Fruit fly (Drosophila melanogaster) whole organism, embryonic: ENCODE results near the gene Prosalpha6T.

Source experiments
- Ada2b ChIP-seq: fragments of 200-800 bp; sonication (Bioruptor generic); IDR thresholded peaks from 2 replicates; pipeline ENCODE4 v1.3.6; 2022; ENCODE audit warnings: missing biosample characterization, missing genetic modification characterization
- Asciz ChIP-seq: fragments of 200-800 bp; sonication (Bioruptor generic); optimal IDR thresholded peaks from 2 replicates; lab custom pipeline; 2017; ENCODE audit warnings: missing biosample characterization, mild to moderate bottlenecking, missing genetic modification characterization, missing genetic modification reagents
- B-H1 ChIP-seq: fragments of 200-800 bp; sonication (Bioruptor generic); IDR thresholded peaks from 3 replicates; pipeline ENCODE4 v1.3.6; 2022; ENCODE audit warnings: missing biosample characterization, missing genetic modification characterization
- Bdp1 ChIP-seq: fragments of 200-800 bp; sonication (Bioruptor generic); optimal IDR thresholded peaks from 3 replicates; lab custom pipeline; 2016; ENCODE audit warnings: missing biosample characterization, missing genetic modification characterization
- CG11456 ChIP-seq: fragments of 200-800 bp; sonication (Bioruptor generic); IDR thresholded peaks from 3 replicates; pipeline ENCODE4 v1.3.6; 2022; ENCODE audit warnings: missing biosample characterization, missing genetic modification characterization
- CG12942 ChIP-seq: fragments of 200-800 bp; sonication (Bioruptor generic); optimal IDR thresholded peaks from 3 replicates; lab custom pipeline; 2016; ENCODE audit warnings: missing biosample characterization, missing genetic modification characterization
- CG13424 ChIP-seq: fragments of 200-800 bp; sonication (Bioruptor generic); optimal IDR thresholded peaks from 2 replicates; lab custom pipeline; 2019; ENCODE audit warnings: missing biosample characterization, mild to moderate bottlenecking, missing genetic modification characterization, moderate library complexity
- CG17361 ChIP-seq: fragments of 200-800 bp; sonication (Bioruptor generic); IDR thresholded peaks from 3 replicates; pipeline ENCODE4 v1.3.6; 2022; ENCODE audit warnings: missing biosample characterization, missing genetic modification characterization
- CG17568 ChIP-seq: fragments of 200-800 bp; sonication (Bioruptor generic); optimal IDR thresholded peaks from 2 replicates; lab custom pipeline; 2018; ENCODE audit warnings: missing biosample characterization, mild to moderate bottlenecking, missing genetic modification characterization, moderate library complexity
- CG2120 ChIP-seq: fragments of 200-800 bp; sonication (Bioruptor generic); optimal IDR thresholded peaks from 3 replicates; lab custom pipeline; 2016; ENCODE audit warnings: missing biosample characterization, missing genetic modification characterization
- CG31224 ChIP-seq: fragments of 200-800 bp; sonication (Bioruptor generic); IDR thresholded peaks from 2 replicates; pipeline ENCODE4 v1.3.6; 2022; ENCODE audit warnings: missing biosample characterization, missing genetic modification characterization
- CG43689 ChIP-seq: fragments of 200-800 bp; sonication (Bioruptor generic); IDR thresholded peaks from 2 replicates; pipeline ENCODE4 v1.3.6; 2022; ENCODE audit warnings: missing biosample characterization, missing genetic modification characterization
- CG7786 ChIP-seq: fragments of 200-800 bp; sonication (Bioruptor generic); optimal IDR thresholded peaks from 2 replicates; lab custom pipeline; 2016; ENCODE audit warnings: missing biosample characterization, missing genetic modification characterization
- CG9817 ChIP-seq: fragments of 200-800 bp; sonication (Bioruptor generic); optimal IDR thresholded peaks from 2 replicates; lab custom pipeline; 2018; ENCODE audit warnings: missing biosample characterization, mild to moderate bottlenecking, missing genetic modification characterization, moderate library complexity
- Dbx ChIP-seq: fragments of 200-800 bp; sonication (Bioruptor generic); IDR thresholded peaks from 3 replicates; pipeline ENCODE4 v1.3.6; 2022; ENCODE audit warnings: missing biosample characterization, missing genetic modification characterization
- Dp ChIP-seq: fragments of 200-800 bp; sonication (Bioruptor generic); optimal IDR thresholded peaks from 2 replicates; lab custom pipeline; 2018; ENCODE audit warnings: missing biosample characterization, mild to moderate bottlenecking, missing genetic modification characterization, moderate library complexity
- ERR ChIP-seq: fragments of 200-800 bp; sonication (Bioruptor generic); optimal IDR thresholded peaks from 2 replicates; lab custom pipeline; 2016; ENCODE audit warnings: missing biosample characterization, missing genetic modification characterization
- Ets65A ChIP-seq: fragments of 200-800 bp; sonication (Bioruptor generic); peaks from one replicate; lab custom pipeline; 2016; ENCODE audit warnings: missing biosample characterization, missing genetic modification characterization
- Hey ChIP-seq: fragments of 200-800 bp; sonication (Bioruptor generic); optimal IDR thresholded peaks from 3 replicates; lab custom pipeline; 2018; ENCODE audit warnings: missing biosample characterization, mild to moderate bottlenecking, missing genetic modification characterization
- Hmr ChIP-seq: fragments of 200-800 bp; sonication (Bioruptor generic); optimal IDR thresholded peaks from 3 replicates; lab custom pipeline; 2017; ENCODE audit warnings: mild to moderate bottlenecking, missing biosample characterization, missing genetic modification reagents, missing genetic modification characterization
- Med ChIP-seq: fragments of 200-800 bp; sonication (Bioruptor generic); peaks from one replicate; lab custom pipeline; 2016; ENCODE audit warnings: missing biosample characterization, missing genetic modification characterization, mild to moderate bottlenecking, inconsistent platforms, moderate library complexity
- Myb ChIP-seq: fragments of 200-800 bp; sonication (Bioruptor generic); optimal IDR thresholded peaks from 2 replicates; lab custom pipeline; 2016; ENCODE audit warnings: missing biosample characterization, missing genetic modification characterization
- Neu2 ChIP-seq: fragments of 200-800 bp; sonication (Bioruptor generic); optimal IDR thresholded peaks from 3 replicates; lab custom pipeline; 2016; ENCODE audit warnings: missing biosample characterization, missing genetic modification characterization, borderline replicate concordance
- Nf-YA ChIP-seq: fragments of 200-800 bp; sonication (Bioruptor generic); IDR thresholded peaks from 2 replicates; pipeline ENCODE4 v1.3.6; 2022; ENCODE audit warnings: missing biosample characterization, missing genetic modification characterization
- Stat92E ChIP-seq, 3 experiments: fragments of >200 bp in 2 of 3; fragments of 200-800 bp in 1 of 3; sonication (Bioruptor generic) in 1 of 3; optimal IDR thresholded peaks; 2 replicates each; lab custom pipeline; 2017 to 2019; ENCODE audit warnings: missing biosample characterization in 3 of 3, missing genetic modification characterization in 3 of 3, mild to moderate bottlenecking in 1 of 3, moderate library complexity in 1 of 3
- Usf ChIP-seq: fragments of 200-800 bp; sonication (Bioruptor generic); optimal IDR thresholded peaks from 2 replicates; lab custom pipeline; 2017; ENCODE audit warnings: missing genotype, missing biosample characterization, missing genetic modification characterization
- Vsx1 ChIP-seq: fragments of 200-800 bp; sonication (Bioruptor generic); optimal IDR thresholded peaks from 2 replicates; lab custom pipeline; 2017; ENCODE audit warnings: missing biosample characterization, mild to moderate bottlenecking, missing genetic modification characterization, missing genetic modification reagents
- YL-1 ChIP-seq: fragments of 200-800 bp; sonication (Bioruptor generic); optimal IDR thresholded peaks from 3 replicates; lab custom pipeline; 2017; ENCODE audit warnings: missing biosample characterization, mild to moderate bottlenecking, missing genetic modification characterization
- aop ChIP-seq: fragments of 200-800 bp; sonication (Bioruptor generic); IDR thresholded peaks from 2 replicates; pipeline ENCODE4 v1.3.6; 2022; ENCODE audit warnings: missing biosample characterization, missing genetic modification characterization
- ara ChIP-seq: fragments of 200-800 bp; sonication (Bioruptor generic); IDR thresholded peaks from 2 replicates; pipeline ENCODE4 v1.3.6; 2022; ENCODE audit warnings: missing biosample characterization, missing genetic modification characterization
- bab2 ChIP-seq: fragments of 200-800 bp; sonication (Bioruptor generic); optimal IDR thresholded peaks from 2 replicates; lab custom pipeline; 2016; ENCODE audit warnings: missing biosample characterization, missing genetic modification characterization
- chinmo ChIP-seq: fragments of 200-800 bp; sonication (Bioruptor generic); IDR thresholded peaks from 4 replicates; pipeline ENCODE4 v1.3.6; 2022; ENCODE audit warnings: missing biosample characterization, missing genetic modification characterization; ENCODE audit not compliant: partially characterized antibody
- croc ChIP-seq: fragments of 200-800 bp; sonication (Bioruptor generic); conservative IDR thresholded peaks from 3 replicates; pipeline ENCODE4 v1.3.6; 2022; ENCODE audit warnings: missing biosample characterization, missing genetic modification characterization
- eyg ChIP-seq: fragments of 200-800 bp; sonication (Bioruptor generic); optimal IDR thresholded peaks from 3 replicates; lab custom pipeline; 2016; ENCODE audit warnings: missing biosample characterization, missing genetic modification characterization
- gcm ChIP-seq: fragments of 200-800 bp; sonication (Bioruptor generic); optimal IDR thresholded peaks from 2 replicates; lab custom pipeline; 2019; ENCODE audit warnings: missing biosample characterization, mild to moderate bottlenecking, missing genetic modification characterization, moderate library complexity
- gfzf ChIP-seq: fragments of 200-800 bp; sonication (Bioruptor generic); optimal IDR thresholded peaks from 2 replicates; lab custom pipeline; 2016; ENCODE audit warnings: missing biosample characterization, mild to moderate bottlenecking, missing genetic modification characterization, moderate library complexity
- gsb ChIP-seq: fragments of 200-800 bp; sonication (Bioruptor generic); IDR thresholded peaks from 2 replicates; pipeline ENCODE4 v1.3.6; 2022; ENCODE audit warnings: missing biosample characterization, missing genetic modification characterization
- her ChIP-seq: fragments of 200-800 bp; sonication (Bioruptor generic); optimal IDR thresholded peaks from 2 replicates; lab custom pipeline; 2016; ENCODE audit warnings: missing biosample characterization, missing genetic modification characterization
- kni ChIP-seq: fragments of 200-800 bp; sonication (Bioruptor generic); optimal IDR thresholded peaks from 3 replicates; lab custom pipeline; 2017; ENCODE audit warnings: mild to moderate bottlenecking, missing biosample characterization, missing genetic modification reagents, missing genetic modification characterization
- nerfin-1 ChIP-seq: fragments of 200-800 bp; sonication (Bioruptor generic); optimal IDR thresholded peaks from 3 replicates; lab custom pipeline; 2019; ENCODE audit warnings: missing biosample characterization, mild to moderate bottlenecking, missing genetic modification characterization, moderate library complexity
- odd ChIP-seq: fragments of 200-800 bp; sonication (Bioruptor generic); optimal IDR thresholded peaks from 2 replicates; lab custom pipeline; 2017; ENCODE audit warnings: missing biosample characterization, mild to moderate bottlenecking, missing genetic modification characterization
- org-1 ChIP-seq: fragments of 200-800 bp; sonication (Bioruptor generic); optimal IDR thresholded peaks from 2 replicates; lab custom pipeline; 2017; ENCODE audit warnings: missing biosample characterization, missing genetic modification characterization
- otp ChIP-seq: fragments of 200-800 bp; sonication (Bioruptor generic); IDR thresholded peaks from 3 replicates; pipeline ENCODE4, ENCODE4 v1.3.6; 2022; ENCODE audit warnings: missing biosample characterization, missing genetic modification characterization
- peb ChIP-seq: fragments of 200-800 bp; sonication (Bioruptor generic); IDR thresholded peaks from 2 replicates; pipeline ENCODE4 v1.3.6; 2022; ENCODE audit warnings: missing biosample characterization, missing genetic modification characterization
- pfk ChIP-seq: fragments of 200-800 bp; sonication (Bioruptor generic); optimal IDR thresholded peaks from 2 replicates; lab custom pipeline; 2018; ENCODE audit warnings: missing biosample characterization, mild to moderate bottlenecking, missing genetic modification characterization, moderate library complexity
- pho ChIP-seq: fragments of 200-800 bp; sonication (Bioruptor generic); optimal IDR thresholded peaks from 2 replicates; lab custom pipeline; 2016; ENCODE audit warnings: missing biosample characterization, missing genetic modification characterization
- ro ChIP-seq: fragments of 200-800 bp; sonication (Bioruptor generic); IDR thresholded peaks from 2 replicates; pipeline ENCODE4 v1.3.6; 2022; ENCODE audit warnings: missing biosample characterization, missing genetic modification characterization
- scrt ChIP-seq: fragments of 200-800 bp; sonication (Bioruptor generic); optimal IDR thresholded peaks from 2 replicates; lab custom pipeline; 2018; ENCODE audit warnings: missing biosample characterization, mild to moderate bottlenecking, missing genetic modification characterization, moderate library complexity
- sens ChIP-seq: fragments of 200-800 bp; sonication (Bioruptor generic); peaks from one replicate; lab custom pipeline; 2016; ENCODE audit warnings: missing biosample characterization, missing genetic modification characterization
- stwl ChIP-seq: fragments of 200-800 bp; sonication (Bioruptor generic); optimal IDR thresholded peaks from 3 replicates; lab custom pipeline; 2018; ENCODE audit warnings: missing biosample characterization, mild to moderate bottlenecking, missing genetic modification characterization, moderate library complexity
- sug ChIP-seq: fragments of 200-800 bp; optimal IDR thresholded peaks from 2 replicates; lab custom pipeline; 2019; ENCODE audit warnings: missing biosample characterization, mild to moderate bottlenecking, missing genetic modification characterization, moderate library complexity
- zfh1 ChIP-seq: fragments of 200-800 bp; sonication (Bioruptor generic); IDR thresholded peaks from 3 replicates; pipeline ENCODE4 v1.3.6; 2022; ENCODE audit warnings: missing biosample characterization, missing genetic modification characterization

Prosalpha6T gene

DNA sequence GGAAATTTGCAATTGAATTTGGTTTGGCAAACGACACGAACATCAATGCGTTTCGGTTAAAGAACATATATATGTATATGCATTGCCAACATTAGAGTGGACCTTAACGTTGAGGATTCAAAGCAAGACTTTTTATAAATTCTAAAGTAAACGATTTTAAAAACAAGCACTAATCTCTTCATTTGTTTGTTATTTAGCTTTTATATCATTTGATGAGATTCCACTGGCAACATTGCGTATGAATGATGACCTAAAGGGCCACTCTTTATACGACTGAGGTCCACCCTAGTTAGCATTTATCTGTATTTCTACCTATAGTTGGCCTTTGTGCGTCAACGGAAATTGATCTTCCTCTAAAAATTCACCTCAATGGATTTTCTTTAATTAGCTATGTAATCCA is 26.9 kb downstream of the Prosalpha6T start (continued):
- TF ChIP-seq pfk (no peak), CG17361 (GFP tag; lab: Robert Waterston, UW) (no peak), ro (GFP tag; lab: Robert Waterston, UW) (no peak), Usf (no peak), her (no peak), CG12942 (GFP tag; lab: Kevin White, UChicago) (no peak), Bdp1 (GFP tag; lab: Kevin White, UChicago) (no peak), CG2120 (GFP tag; lab: Kevin White, UChicago) (peak; percentile 2), gsb (GFP tag; lab: Robert Waterston, UW) (no peak), CG13424 (tag; lab: Kevin White, UChicago) (no peak), eyg (GFP tag; lab: Kevin White, UChicago) (no peak), CG11456 (GFP tag; lab: Robert Waterston, UW) (no peak), CG9817 (peak; percentile 14), otp (GFP tag; lab: Robert Waterston, UW) (no peak), B-H1 (GFP tag; lab: Robert Waterston, UW) (0 out of 3 replicates have a peak, but pooled peaks have one; percentile 18), odd (GFP tag; lab: Kevin White, UChicago) (no peak), CG17568 (GFP tag; lab: Kevin White, UChicago) (no peak), Asciz (GFP tag; lab: Kevin White, UChicago) (peak; percentile 7), peb (GFP tag; lab: Robert Waterston, UW) (no peak), Dp (no peak), gcm (GFP tag; lab: Kevin White, UChicago) (no peak), sens (GFP tag; lab: Kevin White, UChicago) (peak; percentile 69), CG43689 (no peak), Ets65A (GFP tag; lab: Kevin White, UChicago) (peak; percentile 31), croc (GFP tag; lab: Robert Waterston, UW) (no peak), org-1 (GFP tag; lab: Kevin White, UChicago) (no peak), Dbx (GFP tag; lab: Robert Waterston, UW) (no peak), Myb (GFP tag; lab: Kevin White, UChicago) (no peak), gfzf (no peak), kni (GFP tag; lab: Kevin White, UChicago) (no peak), Nf-YA (GFP tag; lab: Robert Waterston, UW) (no peak), Neu2 (GFP tag; lab: Kevin White, UChicago) (no peak), CG31224 (no peak), nerfin-1 (tag; lab: Kevin White, UChicago) (no peak), zfh1 (no peak), scrt (GFP tag; lab: Kevin White, UChicago) (no peak), ERR (GFP tag; lab: Kevin White, UChicago) (no peak), ara (GFP tag; lab: Robert Waterston, UW) (0 out of 2 replicates have a peak, but pooled peaks have one; percentile 26), chinmo (no peak), Ada2b (GFP tag; lab: Robert Waterston, UW) (peak; percentile 23; the same call in 1 of the 2 replicates), Vsx1 (GFP tag; lab: Kevin White, UChicago) (no peak), Hmr (peak; percentile 8), CG7786 (no peak), Hey (tag; lab: Kevin White, UChicago) (no peak), Med (GFP tag; lab: Kevin White, UChicago) (peak; percentile 59), bab2 (no peak), pho (no peak), YL-1 (no peak), sug (tag; lab: Kevin White, UChicago) (no peak), stwl (tag; lab: Kevin White, UChicago) (no peak), aop (GFP tag; lab: Robert Waterston, UW) (no peak), Stat92E (GFP tag; optimal IDR thresholded peaks at IDR 0.05; lab: Kevin White, UChicago) (no peak)
